Worm (Caenorhabditis elegans) whole organism, L3 larva: Measurements from ENCODE around the gene F33C8.2.

Experiments
- ama-1 ChIP-seq: fragments of 150-350 bp; optimal IDR thresholded peaks from 2 replicates; lab custom pipeline; 2018
- ceh-82 ChIP-seq: fragments of 150-350 bp; optimal IDR thresholded peaks from 2 replicates; lab custom pipeline; 2014; ENCODE audit warnings: missing biosample characterization, missing genetic modification characterization
- fkh-2 ChIP-seq: fragments of 150-350 bp; optimal IDR thresholded peaks from 2 replicates; lab custom pipeline; 2014; ENCODE audit warnings: missing biosample characterization, missing genetic modification reagents, missing genetic modification characterization

- no peak for TF ChIP-seq fkh-2
- no peak for TF ChIP-seq ama-1 (lab: Kevin White, UChicago)
- TF ChIP-seq ceh-82: no peak
These were observed 16.3 kb upstream of the F33C8.2 start for ce11 chrX:14704933-14705332.
